Fruit fly (Drosophila melanogaster) Kc167 (cell line): Measurements from ENCODE around the gene MED19.

Experiments
- Myc ChIP-seq: fragments of >200 bp; optimal IDR thresholded peaks from 2 replicates; lab custom pipeline; 2017; ENCODE audit warnings: missing external identifiers
- Sin3A ChIP-seq: fragments of >200 bp; optimal IDR thresholded peaks from 2 replicates; lab custom pipeline; 2018; ENCODE audit warnings: missing external identifiers
- h ChIP-seq: fragments of >200 bp; optimal IDR thresholded peaks from 3 replicates; lab custom pipeline; 2018; ENCODE audit warnings: missing external identifiers
- insv ChIP-seq: fragments of >200 bp; optimal IDR thresholded peaks from 3 replicates; lab custom pipeline; 2018; ENCODE audit warnings: missing external identifiers
- psq ChIP-seq: fragments of >200 bp; optimal IDR thresholded peaks from 2 replicates; lab custom pipeline; 2017; ENCODE audit warnings: missing external identifiers
- ttk ChIP-seq: sonication (Bioruptor generic); optimal IDR thresholded peaks from 2 replicates; lab custom pipeline; 2017; ENCODE audit warnings: missing external identifiers

DNA sequence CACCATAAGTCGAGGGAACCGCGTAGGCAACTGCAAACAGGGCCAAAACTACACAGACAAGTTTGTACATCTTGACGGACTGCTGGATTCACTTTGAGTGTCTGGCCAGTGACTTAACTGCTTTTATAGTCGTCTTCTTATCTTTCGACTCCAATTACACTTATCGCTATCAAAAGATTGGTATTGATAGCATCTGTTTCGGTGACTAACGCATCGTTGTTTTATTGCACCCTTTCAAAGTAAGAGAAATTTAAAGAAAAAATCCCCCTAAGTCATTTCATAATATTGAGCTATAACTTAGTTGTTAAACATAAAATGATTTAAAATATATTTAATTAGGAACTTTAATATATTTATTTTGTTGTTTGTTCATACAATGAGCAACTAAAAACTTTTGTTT is 38.0 kb upstream of the MED19 start, which contains the start of gene CG5506:
- TF ChIP-seq h (lab: Kevin White, UChicago) (no peak), Myc (no peak), ttk (lab: Kevin White, UChicago) (no peak), psq (lab: Kevin White, UChicago) (no peak), insv (lab: Kevin White, UChicago) (no peak), Sin3A (lab: Kevin White, UChicago) (no peak)
